Worm (Caenorhabditis elegans): ENCODE results near the gene aptf-3.

aptf-3 gene

ce11 chrII:8551100-8551499 lies 42.9 kb upstream of the aptf-3 start:
- TF ChIP-seq unc-39 (tag; optimal IDR thresholded peaks at IDR 0.05) (no peak), ces-1 (GFP tag; optimal IDR thresholded peaks at IDR 0.05) (peak; percentile 73)

- TF ChIP-seq unc-62 (GFP tag; optimal IDR thresholded peaks at IDR 0.05) (no peak), bed-3 (GFP tag; optimal IDR thresholded peaks at IDR 0.05) (no peak), M03D4.4 (tag; optimal IDR thresholded peaks at IDR 0.05) (no peak), ztf-11 (tag; optimal IDR thresholded peaks at IDR 0.05) (no peak), ceh-39 (tag; optimal IDR thresholded peaks at IDR 0.05) (no peak), cnd-1 (tag; optimal IDR thresholded peaks at IDR 0.05) (no peak), lin-13 (tag; optimal IDR thresholded peaks at IDR 0.05) (no peak)
Observed at ce11 chrII:8554568-8554967, 39.4 kb upstream of the aptf-3 start.

DNA sequence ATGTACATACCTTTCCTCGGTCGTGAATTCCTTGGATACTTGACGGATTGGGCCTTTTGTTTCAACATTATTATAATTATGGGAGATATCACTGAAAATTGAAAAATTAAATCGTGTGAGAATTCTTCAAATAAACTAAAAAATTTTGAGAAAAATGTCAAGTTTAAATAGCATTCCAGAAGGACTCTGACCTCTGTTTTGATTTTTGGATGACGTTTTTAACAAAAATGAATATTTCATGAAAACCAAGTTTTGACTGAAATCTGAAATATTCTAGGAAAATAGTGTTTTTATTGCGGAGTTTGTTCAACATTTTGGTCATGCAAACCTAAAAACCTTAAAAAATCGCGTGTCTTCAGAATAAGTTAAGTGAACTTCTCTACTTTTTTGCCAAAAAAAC lies 37.8 kb upstream of the aptf-3 start, which contains the start of gene glb-27:
glb-27 (minus strand) TSS at position 101 of the 400 bp plus-strand sequence.
- TF ChIP-seq M03D4.4 (tag; optimal IDR thresholded peaks at IDR 0.05): no peak
- TF ChIP-seq blmp-1 (tag; optimal IDR thresholded peaks at IDR 0.05): no peak
- TF ChIP-seq nhr-28 (tag; optimal IDR thresholded peaks at IDR 0.05): no peak
- no peak for TF ChIP-seq ztf-11 (tag; optimal IDR thresholded peaks at IDR 0.05)
- no peak for TF ChIP-seq unc-39 (tag; optimal IDR thresholded peaks at IDR 0.05)

ce11 chrII:8559188-8559587 lies 34.8 kb upstream of the aptf-3 start:
- TF ChIP-seq ces-1 (GFP tag; optimal IDR thresholded peaks at IDR 0.05): peak; percentile 96
- TF ChIP-seq sptf-1 (tag; optimal IDR thresholded peaks at IDR 0.05): no peak

DNA sequence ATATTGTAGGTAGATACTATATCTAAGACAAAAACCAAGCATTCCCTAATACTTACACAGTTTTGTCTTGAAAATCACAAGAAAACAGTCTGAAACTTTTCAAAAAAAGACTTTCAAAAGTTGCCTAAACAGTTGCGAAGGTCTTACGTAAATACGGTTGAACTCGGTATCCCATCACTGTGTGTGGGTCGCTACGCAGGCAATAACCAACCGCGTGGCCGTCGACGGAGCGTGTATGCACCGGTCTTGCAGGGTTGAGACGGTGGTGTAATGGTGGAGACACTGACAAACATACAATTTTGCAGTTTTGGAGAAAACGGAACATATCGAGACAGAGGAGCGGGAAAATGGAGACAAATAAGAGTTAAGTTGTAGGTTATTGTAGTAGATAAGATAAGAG lies 32.8 kb upstream of the aptf-3 start, which contains the start of gene iff-2:
iff-2 (minus strand) TSS at position 141 of the 400 bp plus-strand sequence.
- peak; percentile 82 for TF ChIP-seq nhr-2 (tag; optimal IDR thresholded peaks at IDR 0.05)
- peak; percentile 34 for TF ChIP-seq nhr-76 (tag; optimal IDR thresholded peaks at IDR 0.05)
- TF ChIP-seq lsy-2 (tag; optimal IDR thresholded peaks at IDR 0.05): peak; percentile 93
- peak; percentile 99 for TF ChIP-seq lin-13 (tag; optimal IDR thresholded peaks at IDR 0.05)
- peak; percentile 78 for TF ChIP-seq ceh-83 (GFP tag; optimal IDR thresholded peaks at IDR 0.05)
- peak; percentile 95 for TF ChIP-seq unc-120 (tag; optimal IDR thresholded peaks at IDR 0.05; ENCODE audit: poor library complexity, severe bottlenecking)
- peak; percentile 85 for TF ChIP-seq unc-62 (GFP tag; optimal IDR thresholded peaks at IDR 0.05)
- no peak for TF ChIP-seq flh-1 (GFP tag; optimal IDR thresholded peaks at IDR 0.05)
- TF ChIP-seq pha-4 (tag; optimal IDR thresholded peaks at IDR 0.05): peak; percentile 100
- peak; percentile 69 for TF ChIP-seq ham-2 (GFP tag; optimal IDR thresholded peaks at IDR 0.05)
- peak; percentile 98 for TF ChIP-seq nhr-237 (tag; optimal IDR thresholded peaks at IDR 0.05)
- TF ChIP-seq mls-2 (tag; optimal IDR thresholded peaks at IDR 0.05): peak; percentile 81
- TF ChIP-seq bed-3 (GFP tag; optimal IDR thresholded peaks at IDR 0.05): peak; percentile 46
- TF ChIP-seq mep-1 (tag; optimal IDR thresholded peaks at IDR 0.05): peak; percentile 100
- TF ChIP-seq mab-5 (tag; optimal IDR thresholded peaks at IDR 0.05): peak; percentile 33
- TF ChIP-seq nhr-12 (tag; optimal IDR thresholded peaks at IDR 0.05): peak; percentile 73
- TF ChIP-seq ces-1 (GFP tag; optimal IDR thresholded peaks at IDR 0.05): peak; percentile 72
- TF ChIP-seq cnd-1 (tag; optimal IDR thresholded peaks at IDR 0.05): peak; percentile 88
- peak; percentile 59 for TF ChIP-seq unc-39 (tag; optimal IDR thresholded peaks at IDR 0.05)
- TF ChIP-seq zip-8 (tag; optimal IDR thresholded peaks at IDR 0.05): peak; percentile 61
- peak; percentile 59 for TF ChIP-seq lin-32 (GFP tag; optimal IDR thresholded peaks at IDR 0.05)
- peak; percentile 87 for TF ChIP-seq elt-3 (tag; optimal IDR thresholded peaks at IDR 0.05)
- peak; percentile 91 for TF ChIP-seq hlh-1 (tag; optimal IDR thresholded peaks at IDR 0.05)
- TF ChIP-seq sem-2 (GFP tag; optimal IDR thresholded peaks at IDR 0.05): peak; percentile 21
- no peak for TF ChIP-seq snpc-4 (tag; optimal IDR thresholded peaks at IDR 0.05)
- peak; percentile 30 for TF ChIP-seq tbx-8 (GFP tag; optimal IDR thresholded peaks at IDR 0.05)
- peak; percentile 48 for TF ChIP-seq nhr-28 (tag; optimal IDR thresholded peaks at IDR 0.05)
- TF ChIP-seq M03D4.4 (tag; optimal IDR thresholded peaks at IDR 0.05): peak; percentile 82
- peak; percentile 92 for TF ChIP-seq drap-1 (GFP tag; optimal IDR thresholded peaks at IDR 0.05)
- TF ChIP-seq ceh-43 (GFP tag; optimal IDR thresholded peaks at IDR 0.05): peak; percentile 64
- TF ChIP-seq ceh-39 (tag; optimal IDR thresholded peaks at IDR 0.05): peak; percentile 99
- peak; percentile 72 for TF ChIP-seq ztf-11 (tag; optimal IDR thresholded peaks at IDR 0.05)
- TF ChIP-seq blmp-1 (tag; optimal IDR thresholded peaks at IDR 0.05): no peak
- TF ChIP-seq sptf-1 (tag; optimal IDR thresholded peaks at IDR 0.05): peak; percentile 91
- peak; percentile 6 for TF ChIP-seq elt-1 (tag; optimal IDR thresholded peaks at IDR 0.05; ENCODE audit: borderline replicate concordance, insufficient read depth)
